Fruit fly (Drosophila melanogaster) whole organism, embryonic: ENCODE data around the gene CG15347.

Source experiments
- Abd-B ChIP-seq: fragments of 200-800 bp; sonication (Bioruptor generic); optimal IDR thresholded peaks from 2 replicates; lab custom pipeline; 2018; ENCODE audit warnings: missing biosample characterization, mild to moderate bottlenecking, missing genetic modification characterization, moderate library complexity
- Adf1 ChIP-seq: fragments of 200-800 bp; sonication (Bioruptor generic); IDR thresholded peaks from 2 replicates; pipeline ENCODE4 v1.3.6; 2022; ENCODE audit warnings: missing biosample characterization, missing genetic modification characterization
- CG10209 ChIP-seq: fragments of 200-800 bp; sonication (Bioruptor generic); optimal IDR thresholded peaks from 3 replicates; lab custom pipeline; 2017; ENCODE audit warnings: missing biosample characterization, mild to moderate bottlenecking, missing genetic modification characterization, missing genetic modification reagents
- CG10431 ChIP-seq: fragments of 200-800 bp; sonication (Bioruptor generic); optimal IDR thresholded peaks from 3 replicates; lab custom pipeline; 2018; ENCODE audit warnings: missing biosample characterization, mild to moderate bottlenecking, missing genetic modification characterization
- CG11085 ChIP-seq: fragments of 200-800 bp; sonication (Bioruptor generic); IDR thresholded peaks from 2 replicates; pipeline ENCODE4 v1.3.6; 2022; ENCODE audit warnings: missing biosample characterization, missing genetic modification characterization
- CG11504 ChIP-seq: fragments of 200-800 bp; sonication (Bioruptor generic); optimal IDR thresholded peaks from 3 replicates; lab custom pipeline; 2019; ENCODE audit warnings: missing biosample characterization, mild to moderate bottlenecking, missing genetic modification characterization, moderate library complexity
- CG11723 ChIP-seq: fragments of 200-800 bp; sonication (Bioruptor generic); optimal IDR thresholded peaks from 2 replicates; lab custom pipeline; 2017; ENCODE audit warnings: missing biosample characterization, mild to moderate bottlenecking, missing genetic modification characterization
- CG14050 ChIP-seq: fragments of 200-800 bp; sonication (Bioruptor generic); IDR thresholded peaks from 3 replicates; pipeline ENCODE4 v1.3.6; 2022; ENCODE audit warnings: missing biosample characterization, missing genetic modification characterization
- CG14860 ChIP-seq: fragments of 200-800 bp; sonication (Bioruptor generic); IDR thresholded peaks from 3 replicates; pipeline ENCODE4 v1.3.6; 2022; ENCODE audit warnings: missing biosample characterization, missing genetic modification characterization; ENCODE audit not compliant: partially characterized antibody
- CG1602 ChIP-seq: fragments of 200-800 bp; sonication (Bioruptor generic); optimal IDR thresholded peaks from 3 replicates; lab custom pipeline; 2016; ENCODE audit warnings: missing biosample characterization, missing genetic modification characterization
- CG2202 ChIP-seq: fragments of 200-800 bp; sonication (Bioruptor generic); optimal IDR thresholded peaks from 2 replicates; lab custom pipeline; 2018; ENCODE audit warnings: missing biosample characterization, mild to moderate bottlenecking, missing genetic modification characterization
- CG2678 ChIP-seq: fragments of 200-800 bp; sonication (Bioruptor generic); optimal IDR thresholded peaks from 3 replicates; lab custom pipeline; 2019; ENCODE audit warnings: missing biosample characterization, mild to moderate bottlenecking, missing genetic modification characterization, moderate library complexity
- CG4854 ChIP-seq: fragments of 200-800 bp; sonication (Bioruptor generic); optimal IDR thresholded peaks from 2 replicates; lab custom pipeline; 2016; ENCODE audit warnings: missing biosample characterization, missing genetic modification characterization, inconsistent platforms
- CG6689 ChIP-seq: fragments of 200-800 bp; sonication (Bioruptor generic); IDR thresholded peaks from 2 replicates; pipeline ENCODE4 v1.3.6; 2022; ENCODE audit warnings: missing biosample characterization, missing genetic modification characterization
- CG7839 ChIP-seq: fragments of 200-800 bp; sonication (Bioruptor generic); optimal IDR thresholded peaks from 3 replicates; lab custom pipeline; 2018; ENCODE audit warnings: missing biosample characterization, mild to moderate bottlenecking, missing genetic modification characterization, moderate library complexity
- CoRest ChIP-seq: fragments of 200-800 bp; sonication (Bioruptor generic); optimal IDR thresholded peaks from 3 replicates; lab custom pipeline; 2018; ENCODE audit warnings: missing biosample characterization, mild to moderate bottlenecking, missing genetic modification characterization, moderate library complexity
- CrebB ChIP-seq: fragments of 200-800 bp; sonication (Bioruptor generic); optimal IDR thresholded peaks from 3 replicates; lab custom pipeline; 2018; ENCODE audit warnings: missing biosample characterization, mild to moderate bottlenecking, missing genetic modification characterization
- Dp ChIP-seq: fragments of 200-800 bp; sonication (Bioruptor generic); optimal IDR thresholded peaks from 2 replicates; lab custom pipeline; 2018; ENCODE audit warnings: missing biosample characterization, mild to moderate bottlenecking, missing genetic modification characterization, moderate library complexity
- E2f1 ChIP-seq: fragments of 200-800 bp; sonication (Bioruptor generic); IDR thresholded peaks from 2 replicates; pipeline ENCODE4 v1.3.6; 2022; ENCODE audit warnings: missing biosample characterization, missing genetic modification characterization
- Fer1 ChIP-seq: fragments of 200-800 bp; sonication (Bioruptor generic); optimal IDR thresholded peaks from 2 replicates; lab custom pipeline; 2017; ENCODE audit warnings: missing biosample characterization, mild to moderate bottlenecking, missing genetic modification characterization
- Meics ChIP-seq: fragments of 200-800 bp; sonication (Bioruptor generic); optimal IDR thresholded peaks from 2 replicates; lab custom pipeline; 2017; ENCODE audit warnings: missing biosample characterization, mild to moderate bottlenecking, missing genetic modification characterization
- NFAT ChIP-seq: fragments of 200-800 bp; sonication (Bioruptor generic); IDR thresholded peaks from 2 replicates; pipeline ENCODE4 v1.3.6; 2022; ENCODE audit warnings: missing biosample characterization, missing genetic modification characterization
- PHDP ChIP-seq: fragments of 200-800 bp; sonication (Bioruptor generic); optimal IDR thresholded peaks from 3 replicates; lab custom pipeline; 2018; ENCODE audit warnings: missing biosample characterization, mild to moderate bottlenecking, missing genetic modification characterization, moderate library complexity
- Taf1 ChIP-seq: fragments of 200-800 bp; sonication (Bioruptor generic); IDR thresholded peaks from 2 replicates; pipeline ENCODE4 v1.3.6; 2022; ENCODE audit warnings: missing biosample characterization, missing genetic modification characterization
- Usf ChIP-seq: fragments of 200-800 bp; sonication (Bioruptor generic); optimal IDR thresholded peaks from 2 replicates; lab custom pipeline; 2017; ENCODE audit warnings: missing genotype, missing biosample characterization, missing genetic modification characterization
- bab2 ChIP-seq: fragments of 200-800 bp; sonication (Bioruptor generic); optimal IDR thresholded peaks from 2 replicates; lab custom pipeline; 2016; ENCODE audit warnings: missing biosample characterization, missing genetic modification characterization
- cad ChIP-seq: fragments of >200 bp; optimal IDR thresholded peaks from 2 replicates; lab custom pipeline; 2017; ENCODE audit warnings: missing biosample characterization, missing genetic modification characterization
- crc ChIP-seq: fragments of 200-800 bp; sonication (Bioruptor generic); optimal IDR thresholded peaks from 2 replicates; lab custom pipeline; 2016; ENCODE audit warnings: missing biosample characterization, missing genetic modification characterization
- danr ChIP-seq: fragments of 200-800 bp; sonication (Bioruptor generic); IDR thresholded peaks from 2 replicates; pipeline ENCODE4 v1.3.6; 2022; ENCODE audit warnings: missing biosample characterization, missing genetic modification characterization
- dmrt99B ChIP-seq: fragments of 200-800 bp; sonication (Bioruptor generic); optimal IDR thresholded peaks from 2 replicates; lab custom pipeline; 2018; ENCODE audit warnings: missing biosample characterization, mild to moderate bottlenecking, missing genetic modification characterization, moderate library complexity
- fd3F ChIP-seq: fragments of 200-800 bp; sonication (Bioruptor generic); optimal IDR thresholded peaks from 2 replicates; lab custom pipeline; 2018; ENCODE audit warnings: missing biosample characterization, mild to moderate bottlenecking, missing genetic modification characterization, moderate library complexity
- gem ChIP-seq: fragments of 200-800 bp; sonication (Bioruptor generic); optimal IDR thresholded peaks from 2 replicates; lab custom pipeline; 2019; ENCODE audit warnings: missing biosample characterization, mild to moderate bottlenecking, missing genetic modification characterization, moderate library complexity
- grau ChIP-seq: fragments of 200-800 bp; optimal IDR thresholded peaks from 3 replicates; lab custom pipeline; 2019; ENCODE audit warnings: missing biosample characterization, mild to moderate bottlenecking, missing genetic modification characterization, moderate library complexity
- gt ChIP-seq: fragments of 200-800 bp; sonication (Bioruptor generic); IDR thresholded peaks from 2 replicates; pipeline ENCODE4 v1.3.6; 2022; ENCODE audit warnings: missing biosample characterization, missing genetic modification characterization
- inv ChIP-seq: fragments of 200-800 bp; sonication (Bioruptor generic); IDR thresholded peaks from 2 replicates; pipeline ENCODE4 v1.3.6; 2022; ENCODE audit warnings: missing biosample characterization, missing genetic modification characterization; ENCODE audit not compliant: partially characterized antibody
- kah ChIP-seq: fragments of 200-800 bp; sonication (Bioruptor generic); optimal IDR thresholded peaks from 2 replicates; lab custom pipeline; 2018; ENCODE audit warnings: missing biosample characterization, mild to moderate bottlenecking, missing genetic modification characterization
- pan ChIP-seq, 4 experiments: fragments of >200 bp in 3 of 4; fragments of 200-800 bp in 1 of 4; sonication (Bioruptor generic) in 1 of 4; optimal IDR thresholded peaks in 3 of 4; IDR thresholded peaks in 1 of 4; 2 replicates each; pipeline versions ENCODE4 v1.3.6 to Lab custom; 2017 to 2022; ENCODE audit warnings: missing biosample characterization in 2 of 4, missing genetic modification characterization in 2 of 4, mixed read lengths in 1 of 4
- pfk ChIP-seq: fragments of 200-800 bp; sonication (Bioruptor generic); optimal IDR thresholded peaks from 2 replicates; lab custom pipeline; 2018; ENCODE audit warnings: missing biosample characterization, mild to moderate bottlenecking, missing genetic modification characterization, moderate library complexity
- prd ChIP-seq, 3 experiments: fragments of >200 bp in 2 of 3; fragments of 200-800 bp in 1 of 3; sonication (Bioruptor generic) in 1 of 3; optimal IDR thresholded peaks in 2 of 3; IDR thresholded peaks in 1 of 3; 2 replicates in 2 of 3; 3 replicates in 1 of 3; pipeline versions ENCODE4 v1.3.6 to Lab custom; 2017 to 2022; ENCODE audit warnings: missing biosample characterization in 1 of 3, missing genetic modification characterization in 1 of 3
- pum ChIP-seq: fragments of 200-800 bp; sonication (Bioruptor generic); optimal IDR thresholded peaks from 2 replicates; lab custom pipeline; 2016; ENCODE audit warnings: missing biosample characterization, missing genetic modification characterization
- slbo ChIP-seq: fragments of 200-800 bp; sonication (Bioruptor generic); IDR thresholded peaks from 2 replicates; pipeline ENCODE4 v1.3.6; 2022; ENCODE audit warnings: missing biosample characterization, missing genetic modification characterization
- unpg ChIP-seq: fragments of 200-800 bp; sonication (Bioruptor generic); optimal IDR thresholded peaks from 3 replicates; lab custom pipeline; 2018; ENCODE audit warnings: missing biosample characterization, mild to moderate bottlenecking, missing genetic modification characterization, moderate library complexity
- vvl ChIP-seq: fragments of 200-800 bp; sonication (Bioruptor generic); IDR thresholded peaks from 2 replicates; pipeline ENCODE4 v1.3.6; 2022; ENCODE audit warnings: missing biosample characterization, missing genetic modification characterization
- wor ChIP-seq: fragments of 200-800 bp; sonication (Bioruptor generic); IDR thresholded peaks from 2 replicates; pipeline ENCODE4 v1.3.6; 2022; ENCODE audit warnings: missing biosample characterization, missing genetic modification characterization

Gene CG15347

DNA sequence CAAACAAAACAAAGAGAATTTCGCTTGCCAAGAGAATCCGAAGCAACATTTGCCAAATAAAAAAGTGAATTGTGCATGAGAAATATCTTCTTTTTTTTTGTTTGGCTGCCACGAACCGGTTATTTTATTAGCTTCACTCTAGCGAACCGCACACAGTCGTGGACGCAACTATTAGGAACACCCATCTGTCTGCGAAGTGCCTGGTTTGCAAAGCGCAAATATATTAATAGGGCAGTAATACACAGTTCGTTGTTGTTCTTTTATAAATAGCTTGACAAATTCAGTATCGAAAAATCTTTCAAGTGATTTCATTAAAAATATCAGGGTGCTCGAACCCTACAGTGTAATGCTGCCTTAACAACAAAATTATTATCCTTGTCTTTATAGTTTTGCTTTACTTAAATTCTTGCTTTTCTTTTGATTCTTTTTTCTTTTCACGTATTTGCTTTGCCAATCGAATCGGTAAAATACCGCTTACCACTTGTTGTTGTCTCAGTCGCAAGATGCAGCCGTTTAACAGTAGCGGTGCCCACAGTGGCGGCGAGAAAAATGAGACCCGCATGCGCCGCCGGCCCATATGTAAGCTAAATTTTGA lies 30.9 kb upstream of the CG15347 start (continued):
- peak; percentile 39 for TF ChIP-seq bab2
- TF ChIP-seq CG10209 (GFP tag; lab: Kevin White, UChicago), result peak; percentile 11
- TF ChIP-seq cad, result no peak
- TF ChIP-seq CG1602 (GFP tag; lab: Kevin White, UChicago), result peak; percentile 6
- peak; percentile 10 for TF ChIP-seq PHDP (tag; lab: Kevin White, UChicago)
- TF ChIP-seq, all 482 proteins: peak for 90

DNA sequence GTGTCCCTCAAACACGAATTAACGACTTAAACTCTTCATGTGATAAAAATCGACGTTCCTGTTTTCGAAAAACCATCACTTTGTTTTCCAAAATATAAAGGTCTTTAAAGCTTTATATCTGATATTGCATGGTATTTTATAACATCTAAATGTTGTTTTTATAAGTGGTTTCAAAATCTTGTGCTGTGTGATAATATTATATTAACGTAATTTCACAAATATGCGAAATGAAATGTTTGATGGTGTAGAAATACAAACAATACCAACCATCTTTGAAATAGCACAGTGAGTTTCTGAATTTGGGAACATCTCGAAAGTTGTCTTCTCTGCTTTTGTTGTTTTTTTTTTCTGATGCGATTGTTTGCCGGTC lies 30.3 kb upstream of the CG15347 start:
- TF ChIP-seq Adf1 (GFP tag; lab: Robert Waterston, UW) (no peak), danr (no peak), CoRest (tag; lab: Kevin White, UChicago) (peak; percentile 27), slbo (GFP tag; lab: Robert Waterston, UW) (no peak), inv (GFP tag; lab: Robert Waterston, UW) (no peak), CG11723 (GFP tag; lab: Kevin White, UChicago) (no peak), CG2202 (tag; lab: Kevin White, UChicago) (no peak), CrebB (tag; lab: Kevin White, UChicago) (no peak), E2f1 (GFP tag; lab: Robert Waterston, UW) (no peak), gem (tag; lab: Kevin White, UChicago) (peak; percentile 36), pfk (GFP tag; lab: Kevin White, UChicago) (no peak), NFAT (no peak), CG10431 (GFP tag; lab: Kevin White, UChicago) (no peak), Meics (GFP tag; lab: Kevin White, UChicago) (peak; percentile 3), Abd-B (GFP tag; lab: Kevin White, UChicago) (peak; percentile 24), prd (optimal IDR thresholded peaks at IDR 0.05; lab: Kevin White, UChicago) (no peak), prd (GFP tag; IDR thresholded peaks at IDR 0.05; lab: Robert Waterston, UW) (no peak), CG4854 (no peak), Dp (GFP tag; lab: Kevin White, UChicago) (no peak), unpg (GFP tag; lab: Kevin White, UChicago) (no peak), fd3F (GFP tag; lab: Kevin White, UChicago) (peak; percentile 1), CG11085 (no peak), Usf (GFP tag; lab: Kevin White, UChicago) (no peak), CG11504 (tag; lab: Kevin White, UChicago) (peak; percentile 21), CG14860 (GFP tag; lab: Robert Waterston, UW) (no peak), bab2 (no peak), pum (GFP tag; lab: Kevin White, UChicago) (no peak), wor (no peak), vvl (GFP tag; lab: Robert Waterston, UW) (no peak), grau (tag; lab: Kevin White, UChicago) (peak; percentile 23), gt (GFP tag; lab: Robert Waterston, UW) (no peak), CG7839 (tag; lab: Kevin White, UChicago) (peak; percentile 37), Taf1 (no peak), Fer1 (GFP tag; lab: Kevin White, UChicago) (no peak), crc (GFP tag; lab: Kevin White, UChicago) (no peak), pan (optimal IDR thresholded peaks at IDR 0.05; lab: Kevin White, UChicago) (no peak), pan (GFP tag; optimal IDR thresholded peaks at IDR 0.05 in 1 of 2, IDR thresholded peaks at IDR 0.05 in 1 of 2) (peak in 1 of 2 experiments; percentile 6), CG2678 (tag; lab: Kevin White, UChicago) (peak; percentile 43), kah (GFP tag; lab: Kevin White, UChicago) (no peak), dmrt99B (peak; percentile 17), CG6689 (no peak), CG14050 (GFP tag; lab: Robert Waterston, UW) (no peak)
